ENCODE assay signal across 1 fruit fly cellular context in the genomic region with DNA sequence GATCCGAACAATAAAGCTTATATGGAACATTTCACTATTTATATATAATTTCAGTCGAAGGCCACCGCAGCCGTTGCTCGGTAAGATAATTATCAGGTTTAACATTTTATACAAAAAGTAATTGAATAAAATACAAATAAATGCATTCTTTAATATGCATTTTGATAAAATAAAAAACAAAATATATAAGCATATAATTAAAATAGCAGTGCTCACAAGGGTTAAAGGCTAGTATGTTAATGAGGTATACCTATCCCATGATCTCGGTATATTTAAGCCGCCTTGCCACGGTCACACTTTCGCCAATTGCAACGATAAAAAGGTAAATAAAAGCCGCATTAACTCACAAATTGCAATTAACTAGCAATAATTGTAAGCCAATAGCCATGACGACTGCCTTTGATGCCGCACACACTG.
TF ChIP-seq lines count a peak whose summit lies in the region.

A gene (plus strand): TSS at position 289 of the 417 bp plus-strand sequence.

TF ChIP-seq in whole organism, embryonic, 481 proteins besides CTCF, POLR2A, EP300 and RAD21 (continued from another document and continues in another):
- TF ChIP-seq jing (GFP tag; optimal IDR thresholded peaks at IDR 0.05; lab: Kevin White, UChicago) (no peak), row (GFP tag; IDR thresholded peaks at IDR 0.05; lab: Robert Waterston, UW) (peak; percentile 84), Blimp-1 (GFP tag; optimal IDR thresholded peaks at IDR 0.05; lab: Kevin White, UChicago) (no peak), mam (GFP tag; optimal IDR thresholded peaks at IDR 0.05; lab: Kevin White, UChicago) (no peak), gfzf (GFP tag; optimal IDR thresholded peaks at IDR 0.05; lab: Kevin White, UChicago) (peak; percentile 62), CG8924 (tag; optimal IDR thresholded peaks at IDR 0.05; lab: Kevin White, UChicago) (peak; percentile 45), Ets65A (GFP tag; lab: Kevin White, UChicago) (no peak), CG17186 (GFP tag; optimal IDR thresholded peaks at IDR 0.05; lab: Kevin White, UChicago) (no peak), NC2β (GFP tag; optimal IDR thresholded peaks at IDR 0.05; lab: Kevin White, UChicago) (no peak), CG18619 (GFP tag; optimal IDR thresholded peaks at IDR 0.05; lab: Kevin White, UChicago) (peak; percentile 21), Asciz (GFP tag; optimal IDR thresholded peaks at IDR 0.05; lab: Kevin White, UChicago) (no peak), gsb (GFP tag; IDR thresholded peaks at IDR 0.05; lab: Robert Waterston, UW) (no peak), CG5245 (GFP tag; optimal IDR thresholded peaks at IDR 0.05; lab: Kevin White, UChicago) (no peak), hkb (optimal IDR thresholded peaks at IDR 0.05; lab: Kevin White, UChicago) (no peak), hkb (GFP tag; IDR thresholded peaks at IDR 0.05; lab: Robert Waterston, UW) (no peak), Oli (tag; optimal IDR thresholded peaks at IDR 0.05; lab: Kevin White, UChicago) (peak; percentile 22), CG4854 (GFP tag; optimal IDR thresholded peaks at IDR 0.05; lab: Kevin White, UChicago) (no peak), Meics (GFP tag; optimal IDR thresholded peaks at IDR 0.05; lab: Kevin White, UChicago) (peak; percentile 25), CG9437 (GFP tag; optimal IDR thresholded peaks at IDR 0.05; lab: Kevin White, UChicago) (peak; percentile 28), nerfin-2 (GFP tag; IDR thresholded peaks at IDR 0.05; lab: Robert Waterston, UW; ENCODE audit: partially characterized antibody) (no peak), gt (GFP tag; IDR thresholded peaks at IDR 0.05; lab: Robert Waterston, UW) (no peak), CG10209 (GFP tag; optimal IDR thresholded peaks at IDR 0.05; lab: Kevin White, UChicago) (peak; percentile 40), CG1603 (tag; optimal IDR thresholded peaks at IDR 0.05; lab: Kevin White, UChicago) (no peak), ap (GFP tag; IDR thresholded peaks at IDR 0.05; lab: Robert Waterston, UW) (no peak), nau (GFP tag; optimal IDR thresholded peaks at IDR 0.05; lab: Kevin White, UChicago) (no peak), zen (tag; optimal IDR thresholded peaks at IDR 0.05; lab: Kevin White, UChicago) (peak; percentile 36), CG14710 (tag; optimal IDR thresholded peaks at IDR 0.05; lab: Kevin White, UChicago) (peak; percentile 65), Hey (tag; optimal IDR thresholded peaks at IDR 0.05; lab: Kevin White, UChicago) (no peak), CG1792 (GFP tag; optimal IDR thresholded peaks at IDR 0.05; lab: Kevin White, UChicago) (no peak), CG13424 (tag; optimal IDR thresholded peaks at IDR 0.05; lab: Kevin White, UChicago) (peak; percentile 45), Doc3 (GFP tag; IDR thresholded peaks at IDR 0.05; lab: Robert Waterston, UW; ENCODE audit: partially characterized antibody) (no peak), CG2120 (GFP tag; optimal IDR thresholded peaks at IDR 0.05; lab: Kevin White, UChicago) (peak; percentile 30), CG9215 (GFP tag; IDR thresholded peaks at IDR 0.05; lab: Robert Waterston, UW) (peak; percentile 37), Atf-2 (GFP tag; optimal IDR thresholded peaks at IDR 0.05; lab: Kevin White, UChicago) (no peak), tio (GFP tag; optimal IDR thresholded peaks at IDR 0.05; lab: Kevin White, UChicago) (no peak), Six4 (GFP tag; optimal IDR thresholded peaks at IDR 0.05; lab: Kevin White, UChicago) (no peak), wdn (GFP tag; IDR thresholded peaks at IDR 0.05; lab: Robert Waterston, UW) (no peak), ems (GFP tag; optimal IDR thresholded peaks at IDR 0.05; lab: Kevin White, UChicago) (no peak), C15 (GFP tag; IDR thresholded peaks at IDR 0.05; lab: Robert Waterston, UW) (no peak), HLHmδ (GFP tag; optimal IDR thresholded peaks at IDR 0.05; lab: Kevin White, UChicago) (no peak), Eip74EF (GFP tag; optimal IDR thresholded peaks at IDR 0.05; lab: Kevin White, UChicago) (no peak), trem (tag; optimal IDR thresholded peaks at IDR 0.05; lab: Kevin White, UChicago) (peak; percentile 12), crc (GFP tag; optimal IDR thresholded peaks at IDR 0.05; lab: Kevin White, UChicago) (no peak), mld (GFP tag; IDR thresholded peaks at IDR 0.05; lab: Robert Waterston, UW; ENCODE audit: partially characterized antibody) (no peak), Hsf (GFP tag; optimal IDR thresholded peaks at IDR 0.05; lab: Kevin White, UChicago) (peak; percentile 13), sisA (GFP tag; IDR thresholded peaks at IDR 0.05; lab: Robert Waterston, UW) (0 out of 2 replicates have a peak, but pooled peaks have one; percentile 10), CG10979 (tag; optimal IDR thresholded peaks at IDR 0.05; lab: Kevin White, UChicago) (peak; percentile 13), Abd-B (GFP tag; optimal IDR thresholded peaks at IDR 0.05; lab: Kevin White, UChicago) (peak; percentile 61), Sin3A (optimal IDR thresholded peaks at IDR 0.05; lab: Kevin White, UChicago) (no peak), da (GFP tag; optimal IDR thresholded peaks at IDR 0.05; lab: Kevin White, UChicago) (no peak), CG13894 (tag; optimal IDR thresholded peaks at IDR 0.05; lab: Kevin White, UChicago) (no peak), onecut (GFP tag; IDR thresholded peaks at IDR 0.05; lab: Robert Waterston, UW) (no peak), Scr (GFP tag; IDR thresholded peaks at IDR 0.05; lab: Robert Waterston, UW; ENCODE audit: partially characterized antibody) (no peak), CG16779 (GFP tag; IDR thresholded peaks at IDR 0.05; lab: Robert Waterston, UW) (no peak), CG1602 (GFP tag; optimal IDR thresholded peaks at IDR 0.05; lab: Kevin White, UChicago) (peak; percentile 32), CG4820 (GFP tag; optimal IDR thresholded peaks at IDR 0.05; lab: Kevin White, UChicago) (peak; percentile 31), CG9727 (GFP tag; optimal IDR thresholded peaks at IDR 0.05; lab: Kevin White, UChicago) (peak; percentile 53), pros (GFP tag; optimal IDR thresholded peaks at IDR 0.05; lab: Kevin White, UChicago) (no peak), jigr1 (GFP tag; IDR thresholded peaks at IDR 0.05; lab: Robert Waterston, UW) (no peak), pnt (GFP tag; optimal IDR thresholded peaks at IDR 0.05; lab: Kevin White, UChicago) (no peak), NfI (GFP tag; optimal IDR thresholded peaks at IDR 0.05; lab: Kevin White, UChicago) (peak; percentile 19), sc (optimal IDR thresholded peaks at IDR 0.05; lab: Kevin White, UChicago) (no peak), sc (GFP tag; optimal IDR thresholded peaks at IDR 0.05; lab: Kevin White, UChicago) (no peak), vfl (GFP tag; optimal IDR thresholded peaks at IDR 0.05; lab: Kevin White, UChicago) (no peak), CG14014 (GFP tag; IDR thresholded peaks at IDR 0.05; lab: Robert Waterston, UW) (no peak), cas (GFP tag; IDR thresholded peaks at IDR 0.05; lab: Robert Waterston, UW) (no peak), lmd (GFP tag; IDR thresholded peaks at IDR 0.05; lab: Robert Waterston, UW) (peak; percentile 26; the same call in 1 of the 2 replicates), CG31388 (GFP tag; optimal IDR thresholded peaks at IDR 0.05; lab: Kevin White, UChicago) (no peak), Vsx1 (GFP tag; optimal IDR thresholded peaks at IDR 0.05; lab: Kevin White, UChicago) (no peak), hb (GFP tag; IDR thresholded peaks at IDR 0.05; lab: Robert Waterston, UW; ENCODE audit: partially characterized antibody) (no peak), Sox102F (GFP tag; optimal IDR thresholded peaks at IDR 0.05; lab: Kevin White, UChicago) (no peak), gsb-n (tag; optimal IDR thresholded peaks at IDR 0.05; lab: Kevin White, UChicago) (peak; percentile 40), Lhr (GFP tag; optimal IDR thresholded peaks at IDR 0.05; lab: Kevin White, UChicago) (peak; percentile 6), hbn (GFP tag; IDR thresholded peaks at IDR 0.05; lab: Robert Waterston, UW; ENCODE audit: partially characterized antibody) (no peak), kay (GFP tag; optimal IDR thresholded peaks at IDR 0.05; lab: Kevin White, UChicago) (no peak), sens (GFP tag; lab: Kevin White, UChicago) (no peak), Dp (GFP tag; optimal IDR thresholded peaks at IDR 0.05; lab: Kevin White, UChicago) (peak; percentile 21), vvl (GFP tag; IDR thresholded peaks at IDR 0.05; lab: Robert Waterston, UW) (peak; percentile 67), p53 (GFP tag; optimal IDR thresholded peaks at IDR 0.05; lab: Kevin White, UChicago) (no peak), zfh2 (GFP tag; optimal IDR thresholded peaks at IDR 0.05; lab: Kevin White, UChicago) (no peak), emc (GFP tag; optimal IDR thresholded peaks at IDR 0.05; lab: Kevin White, UChicago) (no peak), D19A (tag; optimal IDR thresholded peaks at IDR 0.05; lab: Kevin White, UChicago) (no peak), CG33213 (GFP tag; optimal IDR thresholded peaks at IDR 0.05; lab: Kevin White, UChicago) (no peak), sima (GFP tag; optimal IDR thresholded peaks at IDR 0.05; lab: Kevin White, UChicago) (no peak), lilli (GFP tag; optimal IDR thresholded peaks at IDR 0.05; lab: Kevin White, UChicago) (peak; percentile 15), br (optimal IDR thresholded peaks at IDR 0.05; lab: Kevin White, UChicago) (no peak), klu (GFP tag; IDR thresholded peaks at IDR 0.05; lab: Robert Waterston, UW) (no peak), Atf3 (GFP tag; optimal IDR thresholded peaks at IDR 0.05; lab: Kevin White, UChicago) (no peak), cato (GFP tag; optimal IDR thresholded peaks at IDR 0.05; lab: Kevin White, UChicago; ENCODE audit: borderline replicate concordance) (no peak), CG7556 (GFP tag; optimal IDR thresholded peaks at IDR 0.05; lab: Kevin White, UChicago) (peak; percentile 37), Dbx (GFP tag; IDR thresholded peaks at IDR 0.05; lab: Robert Waterston, UW) (0 out of 3 replicates have a peak, but pooled peaks have one; percentile 13), bab2 (GFP tag; optimal IDR thresholded peaks at IDR 0.05; lab: Kevin White, UChicago) (no peak), schlank (tag; optimal IDR thresholded peaks at IDR 0.05; lab: Kevin White, UChicago) (no peak), CG10565 (GFP tag; optimal IDR thresholded peaks at IDR 0.05; lab: Kevin White, UChicago) (no peak), Hr3 (GFP tag; optimal IDR thresholded peaks at IDR 0.05; lab: Kevin White, UChicago) (peak; percentile 54), CG14667 (GFP tag; IDR thresholded peaks at IDR 0.05; lab: Robert Waterston, UW) (no peak), CG3281 (GFP tag; optimal IDR thresholded peaks at IDR 0.05; lab: Kevin White, UChicago) (peak; percentile 22), Lpt (GFP tag; optimal IDR thresholded peaks at IDR 0.05; lab: Kevin White, UChicago) (no peak), CG32767 (GFP tag; IDR thresholded peaks at IDR 0.05; lab: Robert Waterston, UW) (no peak), Drgx (GFP tag; IDR thresholded peaks at IDR 0.05; lab: Robert Waterston, UW) (no peak), tx (GFP tag; optimal IDR thresholded peaks at IDR 0.05; lab: Kevin White, UChicago) (no peak), E2f1 (GFP tag; IDR thresholded peaks at IDR 0.05; lab: Robert Waterston, UW) (no peak), CG12071 (GFP tag; optimal IDR thresholded peaks at IDR 0.05; lab: Kevin White, UChicago) (no peak), CG9609 (GFP tag; optimal IDR thresholded peaks at IDR 0.05; lab: Kevin White, UChicago) (no peak), CG7963 (GFP tag; IDR thresholded peaks at IDR 0.05; lab: Robert Waterston, UW; ENCODE audit: partially characterized antibody) (no peak), Atf6 (GFP tag; IDR thresholded peaks at IDR 0.05; lab: Robert Waterston, UW) (peak; percentile 28; the same call in 1 of the 2 replicates), tgo (GFP tag; IDR thresholded peaks at IDR 0.05; lab: Robert Waterston, UW) (peak; percentile 37; the same call in 2 of the 3 replicates), Ptx1 (GFP tag; IDR thresholded peaks at IDR 0.05; lab: Robert Waterston, UW) (peak; percentile 47; the same call in 1 of the 2 replicates), nerfin-1 (tag; optimal IDR thresholded peaks at IDR 0.05; lab: Kevin White, UChicago) (no peak), ranshi (GFP tag; IDR thresholded peaks at IDR 0.05; lab: Robert Waterston, UW) (peak; percentile 42; the same call in 1 of the 2 replicates), CG18011 (GFP tag; optimal IDR thresholded peaks at IDR 0.05; lab: Kevin White, UChicago) (no peak), CG17385 (GFP tag; optimal IDR thresholded peaks at IDR 0.05; lab: Kevin White, UChicago) (peak; percentile 27), Fer3 (tag; optimal IDR thresholded peaks at IDR 0.05; lab: Kevin White, UChicago) (peak; percentile 10), CG6791 (GFP tag; IDR thresholded peaks at IDR 0.05; lab: Robert Waterston, UW; ENCODE audit: partially characterized antibody) (no peak), unpg (GFP tag; optimal IDR thresholded peaks at IDR 0.05; lab: Kevin White, UChicago) (peak; percentile 17), CG10543 (GFP tag; optimal IDR thresholded peaks at IDR 0.05; lab: Kevin White, UChicago) (no peak), CG4424 (GFP tag; optimal IDR thresholded peaks at IDR 0.05; lab: Kevin White, UChicago) (peak; percentile 48), Ets97D (GFP tag; optimal IDR thresholded peaks at IDR 0.05; lab: Kevin White, UChicago) (no peak), CG16813 (GFP tag; IDR thresholded peaks at IDR 0.05; lab: Robert Waterston, UW; ENCODE audit: partially characterized antibody) (no peak), CG2199 (GFP tag; IDR thresholded peaks at IDR 0.05; lab: Robert Waterston, UW) (no peak), CG30020 (tag; optimal IDR thresholded peaks at IDR 0.05; lab: Kevin White, UChicago) (peak; percentile 29), crp (GFP tag; optimal IDR thresholded peaks at IDR 0.05; lab: Kevin White, UChicago) (no peak), CG17359 (tag; optimal IDR thresholded peaks at IDR 0.05; lab: Kevin White, UChicago) (peak; percentile 7), prd (optimal IDR thresholded peaks at IDR 0.05; lab: Kevin White, UChicago) (no peak), prd (GFP tag; IDR thresholded peaks at IDR 0.05; lab: Robert Waterston, UW) (peak; percentile 46; the same call in 1 of the 3 replicates), CG30431 (GFP tag; optimal IDR thresholded peaks at IDR 0.05; lab: Kevin White, UChicago) (no peak), CG6272 (GFP tag; IDR thresholded peaks at IDR 0.05; lab: Robert Waterston, UW) (no peak; the same call in 1 of the 2 replicates), en (GFP tag; optimal IDR thresholded peaks at IDR 0.05; lab: Kevin White, UChicago) (no peak), CG11695 (GFP tag; IDR thresholded peaks at IDR 0.05; lab: Robert Waterston, UW) (no peak), Opbp (GFP tag; IDR thresholded peaks at IDR 0.05; lab: Robert Waterston, UW; ENCODE audit: partially characterized antibody) (no peak)
